Fruit fly (Drosophila melanogaster) whole organism, embryonic: ENCODE results near the gene CG13984.
A peak's percentile ranks its signal among the peaks of the same experiment; 100 is the strongest.

ENCODE experiments used
- Aef1 ChIP-seq: fragments of 200-800 bp; sonication (Bioruptor generic); IDR thresholded peaks from 3 replicates; pipeline ENCODE4 v1.3.6; 2022; ENCODE audit warnings: missing biosample characterization, missing genetic modification characterization
- CG10147 ChIP-seq: fragments of 200-800 bp; sonication (Bioruptor generic); optimal IDR thresholded peaks from 2 replicates; lab custom pipeline; 2019; ENCODE audit warnings: missing biosample characterization, mild to moderate bottlenecking, missing genetic modification characterization, moderate library complexity
- CG1024 ChIP-seq: fragments of 200-800 bp; sonication (Bioruptor generic); IDR thresholded peaks from 2 replicates; pipeline ENCODE4 v1.3.6; 2022; ENCODE audit warnings: missing biosample characterization, missing genetic modification characterization
- CG10654 ChIP-seq: fragments of 200-800 bp; sonication (Bioruptor generic); optimal IDR thresholded peaks from 2 replicates; lab custom pipeline; 2016; ENCODE audit warnings: missing biosample characterization, missing genetic modification characterization
- CG11696 ChIP-seq: fragments of 200-800 bp; sonication (Bioruptor generic); IDR thresholded peaks from 2 replicates; pipeline ENCODE4 v1.3.6; 2022; ENCODE audit warnings: missing biosample characterization, missing genetic modification characterization
- CG12659 ChIP-seq: fragments of 200-800 bp; sonication (Bioruptor generic); optimal IDR thresholded peaks from 3 replicates; lab custom pipeline; 2017; ENCODE audit warnings: mild to moderate bottlenecking, missing biosample characterization, missing genetic modification reagents, missing genetic modification characterization
- CG14667 ChIP-seq: fragments of 200-800 bp; sonication (Bioruptor generic); IDR thresholded peaks from 2 replicates; pipeline ENCODE4 v1.3.6; 2022; ENCODE audit warnings: missing biosample characterization, missing genetic modification characterization
- CG14860 ChIP-seq: fragments of 200-800 bp; sonication (Bioruptor generic); IDR thresholded peaks from 3 replicates; pipeline ENCODE4 v1.3.6; 2022; ENCODE audit warnings: missing biosample characterization, missing genetic modification characterization; ENCODE audit not compliant: partially characterized antibody
- CG15479 ChIP-seq: fragments of 200-800 bp; sonication (Bioruptor generic); optimal IDR thresholded peaks from 3 replicates; lab custom pipeline; 2019; ENCODE audit warnings: missing biosample characterization, mild to moderate bottlenecking, missing genetic modification characterization, moderate library complexity
- CG1832 ChIP-seq: fragments of 200-800 bp; sonication (Bioruptor generic); optimal IDR thresholded peaks from 2 replicates; lab custom pipeline; 2017; ENCODE audit warnings: missing biosample characterization, mild to moderate bottlenecking, missing genetic modification characterization, inconsistent platforms
- CG2889 ChIP-seq: fragments of 200-800 bp; sonication (Bioruptor generic); IDR thresholded peaks from 3 replicates; pipeline ENCODE4 v1.3.6; 2022; ENCODE audit warnings: missing biosample characterization, missing genetic modification characterization
- CG30403 ChIP-seq: fragments of 200-800 bp; sonication (Bioruptor generic); optimal IDR thresholded peaks from 3 replicates; lab custom pipeline; 2016; ENCODE audit warnings: missing biosample characterization, missing genetic modification characterization
- CG31365 ChIP-seq: fragments of 200-800 bp; sonication (Bioruptor generic); optimal IDR thresholded peaks from 2 replicates; lab custom pipeline; 2018; ENCODE audit warnings: missing biosample characterization, mild to moderate bottlenecking, missing genetic modification characterization
- CG32767 ChIP-seq: fragments of 200-800 bp; sonication (Bioruptor generic); IDR thresholded peaks from 2 replicates; pipeline ENCODE4 v1.3.6; 2022; ENCODE audit warnings: missing biosample characterization, missing genetic modification characterization
- CG33213 ChIP-seq: fragments of 200-800 bp; sonication (Bioruptor generic); optimal IDR thresholded peaks from 3 replicates; lab custom pipeline; 2016; ENCODE audit warnings: missing biosample characterization, missing genetic modification characterization
- CG34224 ChIP-seq: fragments of 200-800 bp; sonication (Bioruptor generic); IDR thresholded peaks from 3 replicates; pipeline ENCODE4 v1.3.6; 2022; ENCODE audit warnings: missing biosample characterization, missing genetic modification characterization; ENCODE audit not compliant: partially characterized antibody
- CG6254 ChIP-seq: fragments of 200-800 bp; sonication (Bioruptor generic); optimal IDR thresholded peaks from 3 replicates; lab custom pipeline; 2017; ENCODE audit warnings: mild to moderate bottlenecking, missing biosample characterization, missing genetic modification reagents, missing genetic modification characterization
- CG6813 ChIP-seq: fragments of 200-800 bp; sonication (Bioruptor generic); optimal IDR thresholded peaks from 2 replicates; lab custom pipeline; 2017; ENCODE audit warnings: missing biosample characterization, missing genetic modification characterization, mild to moderate bottlenecking, moderate library complexity, missing genetic modification reagents
- CG7357 ChIP-seq: fragments of 200-800 bp; sonication (Bioruptor generic); IDR thresholded peaks from 3 replicates; pipeline ENCODE4 v1.3.6; 2022; ENCODE audit warnings: missing biosample characterization, missing genetic modification characterization
- CG7372 ChIP-seq: fragments of 200-800 bp; sonication (Bioruptor generic); IDR thresholded peaks from 2 replicates; pipeline ENCODE4 v1.3.6; 2022; ENCODE audit warnings: missing biosample characterization, missing genetic modification characterization
- CG7839 ChIP-seq: fragments of 200-800 bp; sonication (Bioruptor generic); optimal IDR thresholded peaks from 3 replicates; lab custom pipeline; 2018; ENCODE audit warnings: missing biosample characterization, mild to moderate bottlenecking, missing genetic modification characterization, moderate library complexity
- CG8359 ChIP-seq: fragments of 200-800 bp; sonication (Bioruptor generic); optimal IDR thresholded peaks from 2 replicates; lab custom pipeline; 2017; ENCODE audit warnings: missing biosample characterization, mild to moderate bottlenecking, missing genetic modification characterization, borderline replicate concordance
- CG8388 ChIP-seq: fragments of 200-800 bp; sonication (Bioruptor generic); optimal IDR thresholded peaks from 2 replicates; lab custom pipeline; 2019; ENCODE audit warnings: missing biosample characterization, mild to moderate bottlenecking, missing genetic modification characterization, moderate library complexity
- Camta ChIP-seq: fragments of 200-800 bp; sonication (Bioruptor generic); optimal IDR thresholded peaks from 2 replicates; lab custom pipeline; 2016; ENCODE audit warnings: missing biosample characterization, missing genetic modification characterization
- Chrac-16 ChIP-seq: fragments of 200-800 bp; sonication (Bioruptor generic); optimal IDR thresholded peaks from 3 replicates; lab custom pipeline; 2016; ENCODE audit warnings: missing biosample characterization, missing genetic modification characterization
- CoRest ChIP-seq: fragments of 200-800 bp; sonication (Bioruptor generic); optimal IDR thresholded peaks from 3 replicates; lab custom pipeline; 2018; ENCODE audit warnings: missing biosample characterization, mild to moderate bottlenecking, missing genetic modification characterization, moderate library complexity
- CrebB ChIP-seq: fragments of 200-800 bp; sonication (Bioruptor generic); optimal IDR thresholded peaks from 3 replicates; lab custom pipeline; 2018; ENCODE audit warnings: missing biosample characterization, mild to moderate bottlenecking, missing genetic modification characterization
- Dref ChIP-seq: fragments of 200-800 bp; sonication (Bioruptor generic); IDR thresholded peaks from 2 replicates; pipeline ENCODE4 v1.3.6; 2022; ENCODE audit warnings: missing biosample characterization, missing genetic modification characterization
- Ets65A ChIP-seq: fragments of 200-800 bp; sonication (Bioruptor generic); peaks from one replicate; lab custom pipeline; 2016; ENCODE audit warnings: missing biosample characterization, missing genetic modification characterization
- Ets97D ChIP-seq: fragments of 200-800 bp; sonication (Bioruptor generic); optimal IDR thresholded peaks from 3 replicates; lab custom pipeline; 2016; ENCODE audit warnings: missing biosample characterization, missing genetic modification characterization
- H15 ChIP-seq: fragments of 200-800 bp; sonication (Bioruptor generic); IDR thresholded peaks from 3 replicates; pipeline ENCODE4 v1.3.6; 2022; ENCODE audit warnings: missing biosample characterization, missing genetic modification characterization
- H2.0 ChIP-seq: fragments of 200-800 bp; sonication (Bioruptor generic); IDR thresholded peaks from 2 replicates; pipeline ENCODE4 v1.3.6; 2022; ENCODE audit warnings: missing biosample characterization, missing genetic modification characterization
- MTF-1 ChIP-seq: fragments of 200-800 bp; sonication (Bioruptor generic); optimal IDR thresholded peaks from 2 replicates; lab custom pipeline; 2018; ENCODE audit warnings: missing biosample characterization, mild to moderate bottlenecking, missing genetic modification characterization, borderline replicate concordance
- Max ChIP-seq: fragments of 200-800 bp; sonication (Bioruptor generic); optimal IDR thresholded peaks from 2 replicates; lab custom pipeline; 2016; ENCODE audit warnings: missing biosample characterization, mild to moderate bottlenecking, missing genetic modification characterization
- PHDP ChIP-seq: fragments of 200-800 bp; sonication (Bioruptor generic); optimal IDR thresholded peaks from 3 replicates; lab custom pipeline; 2018; ENCODE audit warnings: missing biosample characterization, mild to moderate bottlenecking, missing genetic modification characterization, moderate library complexity
- Ptx1 ChIP-seq: fragments of 200-800 bp; sonication (Bioruptor generic); IDR thresholded peaks from 2 replicates; pipeline ENCODE4 v1.3.6; 2022; ENCODE audit warnings: missing biosample characterization, missing genetic modification characterization
- Sox102F ChIP-seq: fragments of 200-800 bp; sonication (Bioruptor generic); optimal IDR thresholded peaks from 2 replicates; lab custom pipeline; 2018; ENCODE audit warnings: missing biosample characterization, mild to moderate bottlenecking, missing genetic modification characterization, moderate library complexity
- amos ChIP-seq: fragments of 200-800 bp; sonication (Bioruptor generic); IDR thresholded peaks from 2 replicates; pipeline ENCODE4 v1.3.6; 2022; ENCODE audit warnings: missing biosample characterization, missing genetic modification characterization; ENCODE audit not compliant: partially characterized antibody
- bab2 ChIP-seq: fragments of 200-800 bp; sonication (Bioruptor generic); optimal IDR thresholded peaks from 2 replicates; lab custom pipeline; 2016; ENCODE audit warnings: missing biosample characterization, missing genetic modification characterization
- fd3F ChIP-seq: fragments of 200-800 bp; sonication (Bioruptor generic); optimal IDR thresholded peaks from 2 replicates; lab custom pipeline; 2018; ENCODE audit warnings: missing biosample characterization, mild to moderate bottlenecking, missing genetic modification characterization, moderate library complexity
- gcm2 ChIP-seq: fragments of 200-800 bp; sonication (Bioruptor generic); optimal IDR thresholded peaks from 2 replicates; lab custom pipeline; 2016; ENCODE audit warnings: missing biosample characterization, missing genetic modification characterization
- jigr1 ChIP-seq: fragments of 200-800 bp; sonication (Bioruptor generic); IDR thresholded peaks from 3 replicates; pipeline ENCODE4 v1.3.6; 2022; ENCODE audit warnings: missing biosample characterization, missing genetic modification characterization
- peb ChIP-seq: fragments of 200-800 bp; sonication (Bioruptor generic); IDR thresholded peaks from 2 replicates; pipeline ENCODE4 v1.3.6; 2022; ENCODE audit warnings: missing biosample characterization, missing genetic modification characterization
- pum ChIP-seq: fragments of 200-800 bp; sonication (Bioruptor generic); optimal IDR thresholded peaks from 2 replicates; lab custom pipeline; 2016; ENCODE audit warnings: missing biosample characterization, missing genetic modification characterization
- schlank ChIP-seq: fragments of 200-800 bp; sonication (Bioruptor generic); optimal IDR thresholded peaks from 2 replicates; lab custom pipeline; 2018; ENCODE audit warnings: missing biosample characterization, mild to moderate bottlenecking, missing genetic modification characterization
- scrt ChIP-seq: fragments of 200-800 bp; sonication (Bioruptor generic); optimal IDR thresholded peaks from 2 replicates; lab custom pipeline; 2018; ENCODE audit warnings: missing biosample characterization, mild to moderate bottlenecking, missing genetic modification characterization, moderate library complexity
- seq ChIP-seq: fragments of 200-800 bp; sonication (Bioruptor generic); IDR thresholded peaks from 2 replicates; pipeline ENCODE4 v1.3.6; 2022; ENCODE audit warnings: missing biosample characterization, missing genetic modification characterization
- sisA ChIP-seq: fragments of 200-800 bp; sonication (Bioruptor generic); IDR thresholded peaks from 2 replicates; pipeline ENCODE4 v1.3.6; 2022; ENCODE audit warnings: missing biosample characterization, missing genetic modification characterization
- sr ChIP-seq: fragments of 200-800 bp; sonication (Bioruptor generic); IDR thresholded peaks from 3 replicates; pipeline ENCODE4 v1.3.6; 2022; ENCODE audit warnings: missing biosample characterization, missing genetic modification characterization
- tll ChIP-seq, 2 experiments: fragments of 200-800 bp in 1 of 2; fragments of >200 bp in 1 of 2; sonication (Bioruptor generic) in 1 of 2; optimal IDR thresholded peaks; 2 replicates each; lab custom pipeline; 2017 to 2019; ENCODE audit warnings: missing biosample characterization in 2 of 2, missing genetic modification characterization in 2 of 2, mild to moderate bottlenecking in 1 of 2, moderate library complexity in 1 of 2

Gene CG13984

dm6 chr2L:6338367-6338975 is 29.9 kb downstream of the CG13984 start, which contains the start of the genes Pez and Cpr (continued):
- TF ChIP-seq MTF-1 (GFP tag; lab: Kevin White, UChicago) (peak; percentile 64), Camta (GFP tag; lab: Kevin White, UChicago) (no peak), CG10654 (GFP tag; lab: Kevin White, UChicago) (no peak), CG1832 (no peak), CG14860 (GFP tag; lab: Robert Waterston, UW) (peak; percentile 77), sr (peak; percentile 41; the same call in 1 of the 3 replicates), Dref (GFP tag; lab: Robert Waterston, UW) (peak; percentile 87), H2.0 (GFP tag; lab: Robert Waterston, UW) (peak; percentile 24; the same call in 1 of the 2 replicates), CG30403 (GFP tag; lab: Kevin White, UChicago) (peak; percentile 42), CG7839 (tag; lab: Kevin White, UChicago) (no peak), CG6813 (GFP tag; lab: Kevin White, UChicago) (no peak), pum (GFP tag; lab: Kevin White, UChicago) (no peak), CoRest (tag; lab: Kevin White, UChicago) (peak; percentile 45), sisA (GFP tag; lab: Robert Waterston, UW) (no peak), seq (GFP tag; lab: Robert Waterston, UW) (no peak), CG11696 (peak; percentile 78), CG33213 (GFP tag; lab: Kevin White, UChicago) (peak; percentile 52), CG15479 (GFP tag; lab: Kevin White, UChicago) (no peak), Ets97D (GFP tag; lab: Kevin White, UChicago) (peak; percentile 77), CG32767 (GFP tag; lab: Robert Waterston, UW) (no peak), Ptx1 (GFP tag; lab: Robert Waterston, UW) (peak; percentile 38; the same call in 1 of the 2 replicates), CG2889 (GFP tag; lab: Robert Waterston, UW) (no peak), CG12659 (GFP tag; lab: Kevin White, UChicago) (peak; percentile 74), tll (GFP tag; optimal IDR thresholded peaks at IDR 0.05; lab: Kevin White, UChicago) (no peak), CG14667 (GFP tag; lab: Robert Waterston, UW) (no peak), Aef1 (GFP tag; lab: Robert Waterston, UW) (no peak), Ets65A (GFP tag; lab: Kevin White, UChicago) (peak; percentile 85), CG6254 (no peak), CG34224 (peak; percentile 67), amos (GFP tag; lab: Robert Waterston, UW) (peak; percentile 82), CrebB (no peak), Max (peak; percentile 5), CG8359 (GFP tag; lab: Kevin White, UChicago) (no peak), Sox102F (GFP tag; lab: Kevin White, UChicago) (no peak), peb (GFP tag; lab: Robert Waterston, UW) (no peak), CG7357 (GFP tag; lab: Robert Waterston, UW) (no peak), jigr1 (GFP tag; lab: Robert Waterston, UW) (no peak), H15 (GFP tag; lab: Robert Waterston, UW) (no peak), Chrac-16 (GFP tag; lab: Kevin White, UChicago) (peak; percentile 20), fd3F (GFP tag; lab: Kevin White, UChicago) (no peak), bab2 (peak; percentile 20), PHDP (peak; percentile 4), scrt (GFP tag; lab: Kevin White, UChicago) (peak; percentile 32), CG8388 (GFP tag; lab: Kevin White, UChicago) (no peak), schlank (no peak), gcm2 (GFP tag; lab: Kevin White, UChicago) (no peak), CG1024 (GFP tag; lab: Robert Waterston, UW) (peak; percentile 48; the same call in 1 of the 2 replicates), CG10147 (no peak), CG7372 (no peak), CG31365 (tag; lab: Kevin White, UChicago) (no peak)
